Worm (Caenorhabditis elegans): Measurements from ENCODE around the gene cdc-73.

cdc-73 gene

ce11 chrIV:4025923-4026322 is 16.5 kb upstream of the cdc-73 start:
- TF ChIP-seq ceh-9 (tag; optimal IDR thresholded peaks at IDR 0.05) = no peak
- peak; percentile 35 for TF ChIP-seq pqm-1 (tag; optimal IDR thresholded peaks at IDR 0.05)
- no peak for TF ChIP-seq nhr-11 (tag; optimal IDR thresholded peaks at IDR 0.05)
- TF ChIP-seq aly-2 (tag; optimal IDR thresholded peaks at IDR 0.05) = no peak
- TF ChIP-seq sea-2 (GFP tag; optimal IDR thresholded peaks at IDR 0.05) = no peak
- peak; percentile 92 for TF ChIP-seq mdl-1 (tag; optimal IDR thresholded peaks at IDR 0.05)
- peak; percentile 31 for TF ChIP-seq snpc-4 (tag; optimal IDR thresholded peaks at IDR 0.05)
- peak; percentile 61 for TF ChIP-seq pha-4 (tag; optimal IDR thresholded peaks at IDR 0.05)
- no peak for TF ChIP-seq daf-12 (tag; optimal IDR thresholded peaks at IDR 0.05)
- TF ChIP-seq nhr-43 (tag; optimal IDR thresholded peaks at IDR 0.05; ENCODE audit: poor library complexity, severe bottlenecking) = peak; percentile 83
- no peak for TF ChIP-seq unc-39 (tag; optimal IDR thresholded peaks at IDR 0.05)
- peak; percentile 62 for TF ChIP-seq egl-5 (tag; optimal IDR thresholded peaks at IDR 0.05)
- TF ChIP-seq ztf-4 (tag; optimal IDR thresholded peaks at IDR 0.05) = no peak
- TF ChIP-seq jun-1 (tag; optimal IDR thresholded peaks at IDR 0.05) = peak; percentile 14
- no peak for TF ChIP-seq elt-3 (tag; optimal IDR thresholded peaks at IDR 0.05)
- TF ChIP-seq nhr-23 (tag; optimal IDR thresholded peaks at IDR 0.05) = peak; percentile 21
- no peak for TF ChIP-seq egl-27 (tag; optimal IDR thresholded peaks at IDR 0.05)
- peak; percentile 1 for TF ChIP-seq skn-1 (tag; optimal IDR thresholded peaks at IDR 0.05)
- TF ChIP-seq nfya-1 (tag; optimal IDR thresholded peaks at IDR 0.05; ENCODE audit: insufficient read depth) = peak; percentile 76
- no peak for TF ChIP-seq lin-15B (tag; optimal IDR thresholded peaks at IDR 0.05)
- peak; percentile 3 for TF ChIP-seq elt-1 (tag; optimal IDR thresholded peaks at IDR 0.05)
- no peak for TF ChIP-seq unc-62 (GFP tag; optimal IDR thresholded peaks at IDR 0.05)
- peak; percentile 82 for TF ChIP-seq ama-1 (optimal IDR thresholded peaks at IDR 0.05)
- peak; percentile 81 for TF ChIP-seq nhr-25 (tag; optimal IDR thresholded peaks at IDR 0.05)
- TF ChIP-seq elt-2 (tag; optimal IDR thresholded peaks at IDR 0.05) = peak; percentile 32
- peak; percentile 84 for TF ChIP-seq lin-39 (tag; optimal IDR thresholded peaks at IDR 0.05)
- TF ChIP-seq nhr-67 (tag; optimal IDR thresholded peaks at IDR 0.05) = no peak
- TF ChIP-seq lsy-12 (tag; optimal IDR thresholded peaks at IDR 0.05) = peak; percentile 69

ce11 chrIV:4027106-4027888 is 15.1 kb upstream of the cdc-73 start:
- peak; percentile 4 for TF ChIP-seq pqm-1 (tag; optimal IDR thresholded peaks at IDR 0.05)
- TF ChIP-seq egl-27 (tag; optimal IDR thresholded peaks at IDR 0.05) = no peak
- TF ChIP-seq nhr-23 (tag; optimal IDR thresholded peaks at IDR 0.05) = no peak
- peak; percentile 68 for TF ChIP-seq elt-2 (tag; optimal IDR thresholded peaks at IDR 0.05)
- peak; percentile 34 for TF ChIP-seq jun-1 (tag; optimal IDR thresholded peaks at IDR 0.05)

DNA sequence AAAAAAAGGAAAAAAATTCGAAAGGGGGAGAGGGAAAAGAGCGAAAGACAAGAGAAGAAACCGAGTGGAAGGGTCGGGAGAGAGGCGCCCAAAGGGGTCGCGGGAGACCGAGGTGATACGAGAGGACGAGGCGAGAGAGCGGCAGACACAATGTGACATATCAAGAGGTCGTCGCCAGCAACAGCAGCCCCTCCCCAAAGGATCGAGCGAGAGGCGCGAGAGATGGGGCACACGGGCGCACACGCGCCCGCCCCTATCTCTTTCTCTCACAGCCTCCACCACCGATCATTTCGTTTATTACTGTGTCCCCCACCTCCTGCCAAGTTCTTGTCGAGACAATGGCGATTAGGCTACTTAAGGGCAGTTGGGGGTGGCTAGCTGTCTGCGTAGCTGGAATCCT is 14.2 kb upstream of the cdc-73 start:
- no peak for TF ChIP-seq lsy-12 (tag; optimal IDR thresholded peaks at IDR 0.05)
- no peak for TF ChIP-seq ztf-11 (tag; optimal IDR thresholded peaks at IDR 0.05)
- TF ChIP-seq ceh-28 (tag; optimal IDR thresholded peaks at IDR 0.05) = no peak
- TF ChIP-seq elt-2 (tag; optimal IDR thresholded peaks at IDR 0.05) = peak; percentile 84
- no peak for TF ChIP-seq mml-1 (tag; optimal IDR thresholded peaks at IDR 0.05)
- no peak for TF ChIP-seq elt-3 (tag; optimal IDR thresholded peaks at IDR 0.05)
- TF ChIP-seq nhr-237 (tag; optimal IDR thresholded peaks at IDR 0.05) = no peak
- TF ChIP-seq eor-1 (tag; optimal IDR thresholded peaks at IDR 0.05) = no peak
- no peak for TF ChIP-seq nhr-28 (tag; optimal IDR thresholded peaks at IDR 0.05)
- TF ChIP-seq R02D3.7 (tag; optimal IDR thresholded peaks at IDR 0.05) = no peak
- no peak for TF ChIP-seq ztf-4 (tag; optimal IDR thresholded peaks at IDR 0.05)
- no peak for TF ChIP-seq egl-5 (tag; optimal IDR thresholded peaks at IDR 0.05)
- peak; percentile 47 for TF ChIP-seq hmg-11 (tag; optimal IDR thresholded peaks at IDR 0.05)
- peak; percentile 26 for TF ChIP-seq tbx-2 (tag; optimal IDR thresholded peaks at IDR 0.05)
- no peak for TF ChIP-seq zag-1 (tag; optimal IDR thresholded peaks at IDR 0.05)
- no peak for TF ChIP-seq nhr-11 (tag; optimal IDR thresholded peaks at IDR 0.05)
- TF ChIP-seq skn-1 (tag; optimal IDR thresholded peaks at IDR 0.05) = peak; percentile 78
- TF ChIP-seq mdl-1 (tag; optimal IDR thresholded peaks at IDR 0.05) = peak; percentile 40
- no peak for TF ChIP-seq unc-62 (GFP tag; optimal IDR thresholded peaks at IDR 0.05)
- TF ChIP-seq ceh-82 (tag; optimal IDR thresholded peaks at IDR 0.05) = no peak
- no peak for TF ChIP-seq nhr-77 (tag; optimal IDR thresholded peaks at IDR 0.05)
- TF ChIP-seq snpc-4 (tag; optimal IDR thresholded peaks at IDR 0.05) = peak; percentile 62
- peak; percentile 54 for TF ChIP-seq nfya-1 (tag; optimal IDR thresholded peaks at IDR 0.05; ENCODE audit: insufficient read depth)
- TF ChIP-seq daf-12 (tag; optimal IDR thresholded peaks at IDR 0.05) = no peak
- no peak for TF ChIP-seq nhr-76 (tag; optimal IDR thresholded peaks at IDR 0.05)
- no peak for TF ChIP-seq nhr-67 (tag; optimal IDR thresholded peaks at IDR 0.05)
- TF ChIP-seq pha-4 (tag; optimal IDR thresholded peaks at IDR 0.05) = peak; percentile 77
- peak; percentile 26 for TF ChIP-seq ama-1 (optimal IDR thresholded peaks at IDR 0.05)
- TF ChIP-seq ceh-16 (tag; optimal IDR thresholded peaks at IDR 0.05) = no peak
- TF ChIP-seq nhr-43 (tag; optimal IDR thresholded peaks at IDR 0.05; ENCODE audit: poor library complexity, severe bottlenecking) = peak; percentile 41
- no peak for TF ChIP-seq ceh-9 (tag; optimal IDR thresholded peaks at IDR 0.05)
- no peak for TF ChIP-seq ZK546.5 (tag; optimal IDR thresholded peaks at IDR 0.05)
- peak; percentile 22 for TF ChIP-seq pqm-1 (tag; optimal IDR thresholded peaks at IDR 0.05)
- no peak for TF ChIP-seq unc-39 (tag; optimal IDR thresholded peaks at IDR 0.05)
- TF ChIP-seq fkh-2 (tag; optimal IDR thresholded peaks at IDR 0.05) = no peak
- peak; percentile 55 for TF ChIP-seq nhr-23 (tag; optimal IDR thresholded peaks at IDR 0.05)
- peak; percentile 89 for TF ChIP-seq nhr-25 (tag; optimal IDR thresholded peaks at IDR 0.05)
- no peak for TF ChIP-seq nhr-12 (tag; optimal IDR thresholded peaks at IDR 0.05)
- TF ChIP-seq lin-39 (tag; optimal IDR thresholded peaks at IDR 0.05) = peak; percentile 91
- TF ChIP-seq aly-2 (tag; optimal IDR thresholded peaks at IDR 0.05) = no peak
